Fruit fly (Drosophila melanogaster) whole organism, embryonic: ENCODE results near the gene Ent3.
A peak's percentile ranks its signal among the peaks of the same experiment; 100 is the strongest.

ENCODE experiments used
- CG10366 ChIP-seq: fragments of 200-800 bp; sonication (Bioruptor generic); IDR thresholded peaks from 2 replicates; pipeline ENCODE4 v1.3.6; 2022; ENCODE audit warnings: missing biosample characterization, missing genetic modification characterization
- CG13624 ChIP-seq: fragments of 200-800 bp; sonication (Bioruptor generic); optimal IDR thresholded peaks from 2 replicates; lab custom pipeline; 2016; ENCODE audit warnings: missing biosample characterization, missing genetic modification characterization
- CG14667 ChIP-seq: fragments of 200-800 bp; sonication (Bioruptor generic); IDR thresholded peaks from 2 replicates; pipeline ENCODE4 v1.3.6; 2022; ENCODE audit warnings: missing biosample characterization, missing genetic modification characterization
- CG1529 ChIP-seq: fragments of 200-800 bp; sonication (Bioruptor generic); optimal IDR thresholded peaks from 3 replicates; lab custom pipeline; 2018; ENCODE audit warnings: missing biosample characterization, missing genetic modification characterization
- CG17385 ChIP-seq: fragments of 200-800 bp; sonication (Bioruptor generic); optimal IDR thresholded peaks from 3 replicates; lab custom pipeline; 2018; ENCODE audit warnings: missing biosample characterization, mild to moderate bottlenecking, missing genetic modification characterization
- CG17912 ChIP-seq: fragments of 200-800 bp; sonication (Bioruptor generic); optimal IDR thresholded peaks from 2 replicates; lab custom pipeline; 2018; ENCODE audit warnings: missing biosample characterization, mild to moderate bottlenecking, missing genetic modification characterization
- CG2129 ChIP-seq: fragments of 200-800 bp; sonication (Bioruptor generic); IDR thresholded peaks from 2 replicates; pipeline ENCODE4 v1.3.6; 2022; ENCODE audit warnings: missing biosample characterization, missing genetic modification characterization; ENCODE audit not compliant: partially characterized antibody
- CG32532 ChIP-seq: fragments of 200-800 bp; sonication (Bioruptor generic); IDR thresholded peaks from 2 replicates; pipeline ENCODE4 v1.3.6; 2022; ENCODE audit warnings: missing biosample characterization, missing genetic modification characterization
- CG4282 ChIP-seq: fragments of 200-800 bp; sonication (Bioruptor generic); optimal IDR thresholded peaks from 2 replicates; lab custom pipeline; 2016; ENCODE audit warnings: missing biosample characterization, missing genetic modification characterization
- CG4820 ChIP-seq: fragments of 200-800 bp; sonication (Bioruptor generic); optimal IDR thresholded peaks from 3 replicates; lab custom pipeline; 2016; ENCODE audit warnings: missing biosample characterization, missing genetic modification characterization
- CG6272 ChIP-seq: fragments of 200-800 bp; sonication (Bioruptor generic); IDR thresholded peaks from 2 replicates; pipeline ENCODE4 v1.3.6; 2022; ENCODE audit warnings: missing biosample characterization, missing genetic modification characterization
- CG6654 ChIP-seq: fragments of 200-800 bp; sonication (Bioruptor generic); optimal IDR thresholded peaks from 2 replicates; lab custom pipeline; 2017; ENCODE audit warnings: missing biosample characterization, mild to moderate bottlenecking, missing genetic modification characterization
- CG6689 ChIP-seq: fragments of 200-800 bp; sonication (Bioruptor generic); IDR thresholded peaks from 2 replicates; pipeline ENCODE4 v1.3.6; 2022; ENCODE audit warnings: missing biosample characterization, missing genetic modification characterization
- CG6791 ChIP-seq: fragments of 200-800 bp; sonication (Bioruptor generic); IDR thresholded peaks from 3 replicates; pipeline ENCODE4 v1.3.6; 2022; ENCODE audit warnings: missing biosample characterization, missing genetic modification characterization; ENCODE audit not compliant: partially characterized antibody
- CG7271 ChIP-seq: fragments of 200-800 bp; sonication (Bioruptor generic); optimal IDR thresholded peaks from 2 replicates; lab custom pipeline; 2018; ENCODE audit warnings: missing biosample characterization, mild to moderate bottlenecking, missing genetic modification characterization, moderate library complexity
- CG7357 ChIP-seq: fragments of 200-800 bp; sonication (Bioruptor generic); IDR thresholded peaks from 3 replicates; pipeline ENCODE4 v1.3.6; 2022; ENCODE audit warnings: missing biosample characterization, missing genetic modification characterization
- CG7786 ChIP-seq: fragments of 200-800 bp; sonication (Bioruptor generic); optimal IDR thresholded peaks from 2 replicates; lab custom pipeline; 2016; ENCODE audit warnings: missing biosample characterization, missing genetic modification characterization
- CG7963 ChIP-seq: fragments of 200-800 bp; sonication (Bioruptor generic); IDR thresholded peaks from 3 replicates; pipeline ENCODE4 v1.3.6; 2022; ENCODE audit warnings: missing biosample characterization, missing genetic modification characterization; ENCODE audit not compliant: partially characterized antibody
- CG8924 ChIP-seq: fragments of 200-800 bp; optimal IDR thresholded peaks from 3 replicates; lab custom pipeline; 2019; ENCODE audit warnings: missing biosample characterization, mild to moderate bottlenecking, missing genetic modification characterization, moderate library complexity
- CG9876 ChIP-seq: fragments of 200-800 bp; sonication (Bioruptor generic); optimal IDR thresholded peaks from 2 replicates; lab custom pipeline; 2016; ENCODE audit warnings: missing biosample characterization, missing genetic modification characterization
- Deaf1 ChIP-seq: fragments of 200-800 bp; optimal IDR thresholded peaks from 3 replicates; lab custom pipeline; 2019; ENCODE audit warnings: missing biosample characterization, mild to moderate bottlenecking, missing genetic modification characterization, moderate library complexity
- GATAe ChIP-seq: fragments of 200-800 bp; sonication (Bioruptor generic); conservative IDR thresholded peaks from 2 replicates; pipeline ENCODE4 v1.3.6; 2022; ENCODE audit warnings: missing biosample characterization, missing genetic modification characterization
- Kr ChIP-seq: fragments of 200-800 bp; sonication (Bioruptor generic); optimal IDR thresholded peaks from 2 replicates; lab custom pipeline; 2017; ENCODE audit warnings: missing biosample characterization, mild to moderate bottlenecking, missing genetic modification characterization
- Lhr ChIP-seq: fragments of 200-800 bp; sonication (Bioruptor generic); optimal IDR thresholded peaks from 3 replicates; lab custom pipeline; 2017; ENCODE audit warnings: mild to moderate bottlenecking, missing biosample characterization, missing genetic modification reagents, missing genetic modification characterization
- Myb ChIP-seq: fragments of 200-800 bp; sonication (Bioruptor generic); optimal IDR thresholded peaks from 2 replicates; lab custom pipeline; 2016; ENCODE audit warnings: missing biosample characterization, missing genetic modification characterization
- Neu2 ChIP-seq: fragments of 200-800 bp; sonication (Bioruptor generic); optimal IDR thresholded peaks from 3 replicates; lab custom pipeline; 2016; ENCODE audit warnings: missing biosample characterization, missing genetic modification characterization, borderline replicate concordance
- Nf-YB ChIP-seq: fragments of 200-800 bp; sonication (Bioruptor generic); optimal IDR thresholded peaks from 3 replicates; lab custom pipeline; 2019; ENCODE audit warnings: missing biosample characterization, mild to moderate bottlenecking, missing genetic modification characterization, moderate library complexity
- Stat92E ChIP-seq, 3 experiments: fragments of >200 bp in 2 of 3; fragments of 200-800 bp in 1 of 3; sonication (Bioruptor generic) in 1 of 3; optimal IDR thresholded peaks; 2 replicates each; lab custom pipeline; 2017 to 2019; ENCODE audit warnings: missing biosample characterization in 3 of 3, missing genetic modification characterization in 3 of 3, mild to moderate bottlenecking in 1 of 3, moderate library complexity in 1 of 3
- Usf ChIP-seq: fragments of 200-800 bp; sonication (Bioruptor generic); optimal IDR thresholded peaks from 2 replicates; lab custom pipeline; 2017; ENCODE audit warnings: missing genotype, missing biosample characterization, missing genetic modification characterization
- ab ChIP-seq: fragments of 200-800 bp; sonication (Bioruptor generic); optimal IDR thresholded peaks from 2 replicates; lab custom pipeline; 2016; ENCODE audit warnings: missing biosample characterization, missing genetic modification characterization
- ase ChIP-seq: fragments of 200-800 bp; sonication (Bioruptor generic); IDR thresholded peaks from 3 replicates; pipeline ENCODE4 v1.3.6; 2022; ENCODE audit warnings: missing biosample characterization, missing genetic modification characterization
- bbx ChIP-seq: fragments of 200-800 bp; sonication (Bioruptor generic); IDR thresholded peaks from 2 replicates; pipeline ENCODE4 v1.3.6; 2022; ENCODE audit warnings: missing biosample characterization, missing genetic modification characterization; ENCODE audit not compliant: partially characterized antibody
- cwo ChIP-seq: fragments of 200-800 bp; sonication (Bioruptor generic); optimal IDR thresholded peaks from 3 replicates; lab custom pipeline; 2017; ENCODE audit warnings: missing biosample characterization, missing genetic modification characterization, mild to moderate bottlenecking, moderate library complexity, missing genetic modification reagents
- dan ChIP-seq: fragments of 200-800 bp; sonication (Bioruptor generic); IDR thresholded peaks from 2 replicates; pipeline ENCODE4 v1.3.6; 2022; ENCODE audit warnings: missing biosample characterization, missing genetic modification characterization
- dysf ChIP-seq: fragments of 200-800 bp; sonication (Bioruptor generic); IDR thresholded peaks from 3 replicates; pipeline ENCODE4 v1.3.6; 2022; ENCODE audit warnings: missing biosample characterization, missing genetic modification characterization
- eve ChIP-seq, 2 experiments: fragments of >200 bp; optimal IDR thresholded peaks; 2 replicates each; lab custom pipeline; 2017; ENCODE audit warnings: missing biosample characterization in 2 of 2, missing genetic modification characterization in 2 of 2
- fd64A ChIP-seq: fragments of 200-800 bp; sonication (Bioruptor generic); optimal IDR thresholded peaks from 3 replicates; lab custom pipeline; 2018; ENCODE audit warnings: missing biosample characterization, mild to moderate bottlenecking, missing genetic modification characterization
- fd96Cb ChIP-seq: fragments of 200-800 bp; sonication (Bioruptor generic); optimal IDR thresholded peaks from 2 replicates; lab custom pipeline; 2018; ENCODE audit warnings: missing biosample characterization, mild to moderate bottlenecking, missing genetic modification characterization, moderate library complexity
- ftz-f1 ChIP-seq: fragments of 200-800 bp; sonication (Bioruptor generic); optimal IDR thresholded peaks from 2 replicates; lab custom pipeline; 2016; ENCODE audit warnings: missing biosample characterization, missing genetic modification characterization
- fu2 ChIP-seq: fragments of 200-800 bp; sonication (Bioruptor generic); optimal IDR thresholded peaks from 2 replicates; lab custom pipeline; 2016; ENCODE audit warnings: missing biosample characterization, missing genetic modification characterization
- hb ChIP-seq: fragments of 200-800 bp; sonication (Bioruptor generic); IDR thresholded peaks from 3 replicates; pipeline ENCODE4 v1.3.6; 2022; ENCODE audit warnings: missing biosample characterization, missing genetic modification characterization; ENCODE audit not compliant: partially characterized antibody
- kah ChIP-seq: fragments of 200-800 bp; sonication (Bioruptor generic); optimal IDR thresholded peaks from 2 replicates; lab custom pipeline; 2018; ENCODE audit warnings: missing biosample characterization, mild to moderate bottlenecking, missing genetic modification characterization
- lov ChIP-seq, 2 experiments: fragments of 200-800 bp in 1 of 2; fragments of >200 bp in 1 of 2; sonication (Bioruptor generic) in 1 of 2; IDR thresholded peaks in 1 of 2; optimal IDR thresholded peaks in 1 of 2; 2 replicates in 1 of 2; 3 replicates in 1 of 2; pipeline versions ENCODE4 v1.3.6 to Lab custom; 2017 to 2022; ENCODE audit warnings: missing biosample characterization in 1 of 2, missing genetic modification characterization in 1 of 2
- mirr ChIP-seq: fragments of 200-800 bp; sonication (Bioruptor generic); optimal IDR thresholded peaks from 3 replicates; lab custom pipeline; 2018; ENCODE audit warnings: missing biosample characterization, mild to moderate bottlenecking, missing genetic modification characterization
- onecut ChIP-seq: fragments of 200-800 bp; sonication (Bioruptor generic); IDR thresholded peaks from 2 replicates; pipeline ENCODE4 v1.3.6; 2022; ENCODE audit warnings: missing biosample characterization, missing genetic modification characterization
- pho ChIP-seq: fragments of 200-800 bp; sonication (Bioruptor generic); optimal IDR thresholded peaks from 2 replicates; lab custom pipeline; 2016; ENCODE audit warnings: missing biosample characterization, missing genetic modification characterization
- scrt ChIP-seq: fragments of 200-800 bp; sonication (Bioruptor generic); optimal IDR thresholded peaks from 2 replicates; lab custom pipeline; 2018; ENCODE audit warnings: missing biosample characterization, mild to moderate bottlenecking, missing genetic modification characterization, moderate library complexity
- shn ChIP-seq: fragments of 200-800 bp; sonication (Bioruptor generic); optimal IDR thresholded peaks from 3 replicates; lab custom pipeline; 2016; ENCODE audit warnings: missing biosample characterization, missing genetic modification characterization
- vvl ChIP-seq: fragments of 200-800 bp; sonication (Bioruptor generic); IDR thresholded peaks from 2 replicates; pipeline ENCODE4 v1.3.6; 2022; ENCODE audit warnings: missing biosample characterization, missing genetic modification characterization
- wor ChIP-seq: fragments of 200-800 bp; sonication (Bioruptor generic); IDR thresholded peaks from 2 replicates; pipeline ENCODE4 v1.3.6; 2022; ENCODE audit warnings: missing biosample characterization, missing genetic modification characterization

Ent3 gene

DNA sequence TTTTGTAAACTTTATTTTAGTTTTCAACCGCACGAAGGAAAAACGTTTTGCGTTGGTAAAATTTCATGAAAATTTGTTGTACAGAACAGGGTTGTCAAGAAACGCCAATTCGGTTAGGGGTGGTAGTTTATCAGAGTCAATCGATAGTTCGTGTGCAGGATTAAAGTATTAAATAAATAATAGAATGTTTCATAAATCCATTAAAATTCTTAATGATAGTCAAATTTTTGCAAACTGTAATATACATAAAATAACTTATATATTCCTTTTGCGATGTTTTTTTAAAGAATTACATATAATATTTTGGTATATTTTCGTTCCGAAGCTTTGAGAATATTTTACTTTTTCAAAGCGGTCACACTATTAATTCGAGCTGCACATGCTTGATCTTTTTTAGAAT is 39.5 kb upstream of the Ent3 start, which contains the start of the genes Sf3a2 and CG42588 (continued):
- TF ChIP-seq hb (GFP tag; lab: Robert Waterston, UW) = peak; percentile 64; the same call in 2 of the 3 replicates
- TF ChIP-seq eve (GFP tag; optimal IDR thresholded peaks at IDR 0.05; lab: Kevin White, UChicago) = no peak
- TF ChIP-seq CG17912 (GFP tag; lab: Kevin White, UChicago) = no peak
- peak; percentile 12 for TF ChIP-seq fd96Cb (tag; lab: Kevin White, UChicago)
- no peak for TF ChIP-seq CG7357 (GFP tag; lab: Robert Waterston, UW)
- peak; percentile 87 for TF ChIP-seq CG32532 (GFP tag; lab: Robert Waterston, UW)
- peak; percentile 40; the same call in 1 of the 3 replicates for TF ChIP-seq CG7963
- peak; percentile 25 for TF ChIP-seq fu2 (GFP tag; lab: Kevin White, UChicago)
- no peak; the same call in 1 of the 3 replicates for TF ChIP-seq CG6791 (GFP tag; lab: Robert Waterston, UW)
- no peak for TF ChIP-seq Usf
- no peak for TF ChIP-seq CG1529 (GFP tag; lab: Kevin White, UChicago)
- peak; percentile 88; the same call in 1 of the 2 replicates for TF ChIP-seq vvl
- peak; percentile 2 for TF ChIP-seq Nf-YB (GFP tag; lab: Kevin White, UChicago)
- no peak for TF ChIP-seq Deaf1 (tag; lab: Kevin White, UChicago)
- no peak for TF ChIP-seq cwo (GFP tag; lab: Kevin White, UChicago)
- peak; percentile 78 for TF ChIP-seq CG8924 (tag; lab: Kevin White, UChicago)
- peak; percentile 60; the same call in 1 of the 2 replicates for TF ChIP-seq CG6689 (GFP tag; lab: Robert Waterston, UW)
- TF ChIP-seq pho (GFP tag; lab: Kevin White, UChicago) = peak; percentile 64
- TF ChIP-seq dan (GFP tag; lab: Robert Waterston, UW) = no peak
- no peak for TF ChIP-seq CG7271
- TF ChIP-seq ftz-f1 (GFP tag; lab: Kevin White, UChicago) = peak; percentile 10
- no peak; the same call in 1 of the 2 replicates for TF ChIP-seq CG10366 (GFP tag; lab: Robert Waterston, UW)
- TF ChIP-seq wor (GFP tag; lab: Robert Waterston, UW) = no peak
- TF ChIP-seq CG6654 (GFP tag; lab: Kevin White, UChicago) = no peak
- peak; percentile 64 for TF ChIP-seq CG13624 (GFP tag; lab: Kevin White, UChicago)
- TF ChIP-seq kah (GFP tag; lab: Kevin White, UChicago) = no peak
- peak; percentile 50 for TF ChIP-seq CG2129 (GFP tag; lab: Robert Waterston, UW)
- no peak for TF ChIP-seq Kr
- TF ChIP-seq CG4820 (GFP tag; lab: Kevin White, UChicago) = no peak
- peak; percentile 2 for TF ChIP-seq CG7786
- no peak for TF ChIP-seq mirr (GFP tag; lab: Kevin White, UChicago)
- no peak for TF ChIP-seq onecut (GFP tag; lab: Robert Waterston, UW)
- peak; percentile 1 for TF ChIP-seq Myb (GFP tag; lab: Kevin White, UChicago)
- TF ChIP-seq CG17385 = no peak
- no peak for TF ChIP-seq lov (optimal IDR thresholded peaks at IDR 0.05; lab: Kevin White, UChicago)
- 0 out of 3 replicates have a peak, but pooled peaks have one; percentile 9 for TF ChIP-seq lov (GFP tag; IDR thresholded peaks at IDR 0.05; lab: Robert Waterston, UW)
- TF ChIP-seq Stat92E (GFP tag; optimal IDR thresholded peaks at IDR 0.05; lab: Kevin White, UChicago) = peak in 1 of 3 experiments; percentile 54
- TF ChIP-seq CG14667 (GFP tag; lab: Robert Waterston, UW) = no peak; the same call in 1 of the 2 replicates
- TF ChIP-seq Neu2 = no peak
- TF ChIP-seq scrt (GFP tag; lab: Kevin White, UChicago) = no peak
- no peak for TF ChIP-seq Lhr (GFP tag; lab: Kevin White, UChicago)
- no peak for TF ChIP-seq fd64A (GFP tag; lab: Kevin White, UChicago)
- TF ChIP-seq CG9876 (GFP tag; lab: Kevin White, UChicago) = no peak
- peak; percentile 43; the same call in 1 of the 3 replicates for TF ChIP-seq ase (GFP tag; lab: Robert Waterston, UW)
- peak; percentile 67; the same call in 2 of the 3 replicates for TF ChIP-seq dysf
- no peak for TF ChIP-seq ab
- no peak; the same call in 1 of the 2 replicates for TF ChIP-seq CG6272 (GFP tag; lab: Robert Waterston, UW)
- no peak for TF ChIP-seq GATAe (GFP tag; lab: Robert Waterston, UW)
- no peak for TF ChIP-seq CG4282
- TF ChIP-seq bbx (GFP tag; lab: Robert Waterston, UW) = peak; percentile 74
- peak; percentile 5 for TF ChIP-seq shn
